Fruit fly (Drosophila melanogaster) whole organism, embryonic: ENCODE measurements around the gene CG17777.

Experiments
- ATbp ChIP-seq: fragments of 200-800 bp; sonication (Bioruptor generic); optimal IDR thresholded peaks from 2 replicates; lab custom pipeline; 2017; ENCODE audit warnings: missing biosample characterization, mild to moderate bottlenecking, missing genetic modification characterization, missing genetic modification reagents
- Aef1 ChIP-seq: fragments of 200-800 bp; sonication (Bioruptor generic); IDR thresholded peaks from 3 replicates; pipeline ENCODE4 v1.3.6; 2022; ENCODE audit warnings: missing biosample characterization, missing genetic modification characterization
- Atf3 ChIP-seq: fragments of 200-800 bp; sonication (Bioruptor generic); optimal IDR thresholded peaks from 3 replicates; lab custom pipeline; 2016; ENCODE audit warnings: missing biosample characterization, missing genetic modification characterization
- CG10543 ChIP-seq: fragments of 200-800 bp; sonication (Bioruptor generic); optimal IDR thresholded peaks from 3 replicates; lab custom pipeline; 2017; ENCODE audit warnings: missing biosample characterization, mild to moderate bottlenecking, missing genetic modification characterization, moderate library complexity
- CG11504 ChIP-seq: fragments of 200-800 bp; sonication (Bioruptor generic); optimal IDR thresholded peaks from 3 replicates; lab custom pipeline; 2019; ENCODE audit warnings: missing biosample characterization, mild to moderate bottlenecking, missing genetic modification characterization, moderate library complexity
- CG12155 ChIP-seq: fragments of 200-800 bp; sonication (Bioruptor generic); optimal IDR thresholded peaks from 3 replicates; lab custom pipeline; 2016; ENCODE audit warnings: missing biosample characterization, missing genetic modification characterization
- CG12659 ChIP-seq: fragments of 200-800 bp; sonication (Bioruptor generic); optimal IDR thresholded peaks from 3 replicates; lab custom pipeline; 2017; ENCODE audit warnings: mild to moderate bottlenecking, missing biosample characterization, missing genetic modification reagents, missing genetic modification characterization
- CG12769 ChIP-seq: fragments of 200-800 bp; sonication (Bioruptor generic); optimal IDR thresholded peaks from 2 replicates; lab custom pipeline; 2019; ENCODE audit warnings: missing biosample characterization, mild to moderate bottlenecking, missing genetic modification characterization, moderate library complexity
- CG12942 ChIP-seq: fragments of 200-800 bp; sonication (Bioruptor generic); optimal IDR thresholded peaks from 3 replicates; lab custom pipeline; 2016; ENCODE audit warnings: missing biosample characterization, missing genetic modification characterization
- CG13624 ChIP-seq: fragments of 200-800 bp; sonication (Bioruptor generic); optimal IDR thresholded peaks from 2 replicates; lab custom pipeline; 2016; ENCODE audit warnings: missing biosample characterization, missing genetic modification characterization
- CG1603 ChIP-seq: fragments of 200-800 bp; sonication (Bioruptor generic); optimal IDR thresholded peaks from 2 replicates; lab custom pipeline; 2019; ENCODE audit warnings: missing biosample characterization, mild to moderate bottlenecking, missing genetic modification characterization, moderate library complexity
- CG16813 ChIP-seq: fragments of 200-800 bp; sonication (Bioruptor generic); IDR thresholded peaks from 3 replicates; pipeline ENCODE4 v1.3.6; 2022; ENCODE audit warnings: missing biosample characterization, missing genetic modification characterization; ENCODE audit not compliant: partially characterized antibody
- CG17612 ChIP-seq: fragments of 200-800 bp; sonication (Bioruptor generic); IDR thresholded peaks from 2 replicates; pipeline ENCODE4 v1.3.6; 2022; ENCODE audit warnings: missing biosample characterization, missing genetic modification characterization
- CG2199 ChIP-seq: fragments of 200-800 bp; sonication (Bioruptor generic); IDR thresholded peaks from 3 replicates; pipeline ENCODE4 v1.3.6; 2022; ENCODE audit warnings: missing biosample characterization, missing genetic modification characterization
- CG2712 ChIP-seq: fragments of 200-800 bp; optimal IDR thresholded peaks from 3 replicates; lab custom pipeline; 2019; ENCODE audit warnings: missing biosample characterization, mild to moderate bottlenecking, missing genetic modification characterization, moderate library complexity
- CG3065 ChIP-seq: fragments of 200-800 bp; sonication (Bioruptor generic); optimal IDR thresholded peaks from 2 replicates; lab custom pipeline; 2016; ENCODE audit warnings: missing biosample characterization, missing genetic modification characterization
- CG31365 ChIP-seq: fragments of 200-800 bp; sonication (Bioruptor generic); optimal IDR thresholded peaks from 2 replicates; lab custom pipeline; 2018; ENCODE audit warnings: missing biosample characterization, mild to moderate bottlenecking, missing genetic modification characterization
- CG32532 ChIP-seq: fragments of 200-800 bp; sonication (Bioruptor generic); IDR thresholded peaks from 2 replicates; pipeline ENCODE4 v1.3.6; 2022; ENCODE audit warnings: missing biosample characterization, missing genetic modification characterization
- CG34376 ChIP-seq: fragments of 200-800 bp; sonication (Bioruptor generic); optimal IDR thresholded peaks from 2 replicates; lab custom pipeline; 2018; ENCODE audit warnings: missing biosample characterization, mild to moderate bottlenecking, missing genetic modification characterization
- CG3726 ChIP-seq: fragments of 200-800 bp; sonication (Bioruptor generic); IDR thresholded peaks from 3 replicates; pipeline ENCODE4, ENCODE4 v1.3.6; 2022; ENCODE audit warnings: missing biosample characterization, missing genetic modification characterization
- CG6654 ChIP-seq: fragments of 200-800 bp; sonication (Bioruptor generic); optimal IDR thresholded peaks from 2 replicates; lab custom pipeline; 2017; ENCODE audit warnings: missing biosample characterization, mild to moderate bottlenecking, missing genetic modification characterization
- CG6854 ChIP-seq: fragments of 200-800 bp; sonication (Bioruptor generic); optimal IDR thresholded peaks from 3 replicates; lab custom pipeline; 2017; ENCODE audit warnings: missing biosample characterization, mild to moderate bottlenecking, missing genetic modification characterization
- Drgx ChIP-seq: fragments of 200-800 bp; sonication (Bioruptor generic); IDR thresholded peaks from 2 replicates; pipeline ENCODE4 v1.3.6; 2022; ENCODE audit warnings: missing biosample characterization, missing genetic modification characterization
- Elba2 ChIP-seq: fragments of 200-800 bp; sonication (Bioruptor generic); optimal IDR thresholded peaks from 3 replicates; lab custom pipeline; 2016; ENCODE audit warnings: missing biosample characterization, missing genetic modification characterization
- Ets65A ChIP-seq: fragments of 200-800 bp; sonication (Bioruptor generic); peaks from one replicate; lab custom pipeline; 2016; ENCODE audit warnings: missing biosample characterization, missing genetic modification characterization
- Fer3 ChIP-seq: fragments of 200-800 bp; sonication (Bioruptor generic); optimal IDR thresholded peaks from 2 replicates; lab custom pipeline; 2018; ENCODE audit warnings: missing biosample characterization, mild to moderate bottlenecking, missing genetic modification characterization, moderate library complexity
- HLH3B ChIP-seq: fragments of 200-800 bp; sonication (Bioruptor generic); IDR thresholded peaks from 2 replicates; pipeline ENCODE4 v1.3.6; 2022; ENCODE audit warnings: missing biosample characterization, missing genetic modification characterization
- Hr51 ChIP-seq, 2 experiments: fragments of 200-800 bp; sonication (Bioruptor generic); optimal IDR thresholded peaks; 2 replicates in 1 of 2; 3 replicates in 1 of 2; lab custom pipeline; 2016 to 2018; ENCODE audit warnings: missing biosample characterization in 2 of 2, missing genetic modification characterization in 2 of 2, mild to moderate bottlenecking in 1 of 2, moderate library complexity in 1 of 2
- Lhr ChIP-seq: fragments of 200-800 bp; sonication (Bioruptor generic); optimal IDR thresholded peaks from 3 replicates; lab custom pipeline; 2017; ENCODE audit warnings: mild to moderate bottlenecking, missing biosample characterization, missing genetic modification reagents, missing genetic modification characterization
- Mad ChIP-seq: fragments of 200-800 bp; sonication (Bioruptor generic); optimal IDR thresholded peaks from 2 replicates; lab custom pipeline; 2016; ENCODE audit warnings: missing biosample characterization, missing genetic modification characterization
- Med ChIP-seq: fragments of 200-800 bp; sonication (Bioruptor generic); peaks from one replicate; lab custom pipeline; 2016; ENCODE audit warnings: missing biosample characterization, missing genetic modification characterization, mild to moderate bottlenecking, inconsistent platforms, moderate library complexity
- Rfx ChIP-seq: fragments of 200-800 bp; sonication (Bioruptor generic); IDR thresholded peaks from 2 replicates; pipeline ENCODE4 v1.3.6; 2022; ENCODE audit warnings: missing biosample characterization, missing genetic modification characterization
- Xrp1 ChIP-seq: fragments of 200-800 bp; sonication (Bioruptor generic); IDR thresholded peaks from 2 replicates; pipeline ENCODE4 v1.3.6; 2022; ENCODE audit warnings: missing biosample characterization, missing genetic modification characterization
- caup ChIP-seq: fragments of 200-800 bp; sonication (Bioruptor generic); optimal IDR thresholded peaks from 3 replicates; lab custom pipeline; 2017; ENCODE audit warnings: missing biosample characterization, mild to moderate bottlenecking, missing genetic modification characterization, moderate library complexity; ENCODE audit not compliant: severe bottlenecking
- crol ChIP-seq: fragments of 200-800 bp; sonication (Bioruptor generic); IDR thresholded peaks from 2 replicates; pipeline ENCODE4 v1.3.6; 2022; ENCODE audit warnings: missing biosample characterization, missing genetic modification characterization
- ftz-f1 ChIP-seq: fragments of 200-800 bp; sonication (Bioruptor generic); optimal IDR thresholded peaks from 2 replicates; lab custom pipeline; 2016; ENCODE audit warnings: missing biosample characterization, missing genetic modification characterization
- grau ChIP-seq: fragments of 200-800 bp; optimal IDR thresholded peaks from 3 replicates; lab custom pipeline; 2019; ENCODE audit warnings: missing biosample characterization, mild to moderate bottlenecking, missing genetic modification characterization, moderate library complexity
- ind ChIP-seq: fragments of 200-800 bp; sonication (Bioruptor generic); optimal IDR thresholded peaks from 3 replicates; lab custom pipeline; 2016; ENCODE audit warnings: missing biosample characterization, missing genetic modification characterization
- ranshi ChIP-seq: fragments of 200-800 bp; sonication (Bioruptor generic); IDR thresholded peaks from 2 replicates; pipeline ENCODE4 v1.3.6; 2022; ENCODE audit warnings: missing biosample characterization, missing genetic modification characterization
- sc ChIP-seq, 3 experiments: fragments of >200 bp in 2 of 3; fragments of 200-800 bp in 1 of 3; sonication (Bioruptor generic) in 1 of 3; optimal IDR thresholded peaks; 2 replicates in 2 of 3; 3 replicates in 1 of 3; lab custom pipeline; 2017; ENCODE audit warnings: mild to moderate bottlenecking in 1 of 3, missing biosample characterization in 1 of 3, missing genetic modification characterization in 1 of 3, missing genetic modification reagents in 1 of 3
- sd ChIP-seq: fragments of 200-800 bp; sonication (Bioruptor generic); optimal IDR thresholded peaks from 3 replicates; lab custom pipeline; 2018; ENCODE audit warnings: missing biosample characterization, mild to moderate bottlenecking, missing genetic modification characterization, moderate library complexity
- slou ChIP-seq: fragments of 200-800 bp; sonication (Bioruptor generic); optimal IDR thresholded peaks from 3 replicates; lab custom pipeline; 2016; ENCODE audit warnings: missing biosample characterization, missing genetic modification characterization
- sr ChIP-seq: fragments of 200-800 bp; sonication (Bioruptor generic); IDR thresholded peaks from 3 replicates; pipeline ENCODE4 v1.3.6; 2022; ENCODE audit warnings: missing biosample characterization, missing genetic modification characterization
- tin ChIP-seq: fragments of 200-800 bp; sonication (Bioruptor generic); optimal IDR thresholded peaks from 3 replicates; lab custom pipeline; 2016; ENCODE audit warnings: missing biosample characterization, missing genetic modification characterization
- ttk ChIP-seq: fragments of 200-800 bp; sonication (Bioruptor generic); IDR thresholded peaks from 2 replicates; pipeline ENCODE4 v2.1.2; 2022; ENCODE audit warnings: missing biosample characterization, missing genetic modification characterization
- tx ChIP-seq: fragments of 200-800 bp; sonication (Bioruptor generic); optimal IDR thresholded peaks from 2 replicates; lab custom pipeline; 2016; ENCODE audit warnings: missing biosample characterization, missing genetic modification characterization
- yki ChIP-seq: fragments of >200 bp; optimal IDR thresholded peaks from 3 replicates; lab custom pipeline; 2018

Gene CG17777

dm6 chrX:2162130-2162907 is 24.3 kb upstream of the CG17777 start, which contains the start of the genes Cyp4d1 and CG3630 (continued):
- TF ChIP-seq grau (tag; lab: Kevin White, UChicago) (no peak), CG34376 (GFP tag; lab: Kevin White, UChicago) (peak; percentile 12), sd (tag; lab: Kevin White, UChicago) (peak; percentile 77), tx (GFP tag; lab: Kevin White, UChicago) (no peak), Aef1 (no peak), Atf3 (GFP tag; lab: Kevin White, UChicago) (no peak), Mad (GFP tag; lab: Kevin White, UChicago) (no peak), CG17612 (GFP tag; lab: Robert Waterston, UW) (no peak), CG12659 (GFP tag; lab: Kevin White, UChicago) (no peak), CG12155 (no peak), CG31365 (no peak), Rfx (GFP tag; lab: Robert Waterston, UW) (no peak), ttk (GFP tag; lab: Robert Waterston, UW) (no peak), sr (GFP tag; lab: Robert Waterston, UW) (0 out of 3 replicates have a peak, but pooled peaks have one; percentile 11), caup (no peak), yki (lab: Kevin White, UChicago) (no peak), CG13624 (GFP tag; lab: Kevin White, UChicago) (no peak), CG11504 (tag; lab: Kevin White, UChicago) (no peak), CG6854 (GFP tag; lab: Kevin White, UChicago) (no peak), ind (GFP tag; lab: Kevin White, UChicago) (no peak), slou (GFP tag; lab: Kevin White, UChicago) (no peak), CG2199 (no peak), Hr51 (GFP tag; optimal IDR thresholded peaks at IDR 0.05; lab: Kevin White, UChicago) (no peak)

DNA sequence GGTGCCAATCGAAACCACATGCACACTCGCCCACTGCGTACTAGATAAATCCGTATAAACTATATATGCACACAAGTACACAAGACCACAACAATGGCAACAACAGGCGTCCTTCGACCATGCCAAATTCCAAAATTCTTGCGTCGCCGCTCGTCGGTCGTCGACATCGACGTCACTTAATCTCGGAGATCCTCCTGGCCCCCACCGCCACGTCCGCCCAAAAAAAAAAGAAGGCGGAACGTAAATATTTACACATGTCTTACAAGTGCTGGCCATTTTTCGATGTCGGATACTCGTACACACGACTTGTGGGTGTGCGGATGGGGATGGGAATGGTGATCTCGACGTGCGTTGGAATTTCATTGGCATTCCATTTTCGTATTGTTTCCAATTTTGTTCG is 23.3 kb upstream of the CG17777 start:
- peak; percentile 22 for TF ChIP-seq ftz-f1
- peak; percentile 45 for TF ChIP-seq CG12769
- TF ChIP-seq sd (tag; lab: Kevin White, UChicago), result peak; percentile 98
- TF ChIP-seq Fer3, result no peak
- peak; percentile 41 for TF ChIP-seq CG10543 (GFP tag; lab: Kevin White, UChicago)

DNA sequence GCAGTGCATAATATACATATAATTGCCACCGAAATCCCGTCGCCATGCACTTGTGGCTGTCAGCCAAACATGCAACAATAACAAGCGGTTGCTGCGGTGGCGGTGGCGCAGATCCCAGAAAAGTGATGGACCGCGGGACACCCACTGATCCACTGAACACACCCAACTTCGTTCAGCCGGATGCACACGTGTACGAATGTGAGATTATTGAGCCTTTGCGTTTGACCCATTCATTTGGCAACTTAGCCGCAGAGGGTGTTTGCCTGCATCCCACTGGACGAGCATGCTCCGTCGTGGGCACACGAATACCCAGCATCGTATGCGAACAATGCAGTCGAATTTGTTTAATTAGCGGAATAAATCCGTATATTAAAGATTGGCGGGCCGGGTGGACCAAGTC is 21.3 kb upstream of the CG17777 start:
- TF ChIP-seq Med (GFP tag; lab: Kevin White, UChicago) (no peak), CG12942 (GFP tag; lab: Kevin White, UChicago) (no peak), HLH3B (GFP tag; lab: Robert Waterston, UW) (no peak), CG32532 (GFP tag; lab: Robert Waterston, UW) (no peak), Elba2 (GFP tag; lab: Kevin White, UChicago) (no peak), CG3065 (no peak), tin (GFP tag; lab: Kevin White, UChicago) (no peak), ranshi (GFP tag; lab: Robert Waterston, UW) (no peak), Ets65A (GFP tag; lab: Kevin White, UChicago) (peak; percentile 46), ATbp (GFP tag; lab: Kevin White, UChicago) (no peak), crol (GFP tag; lab: Robert Waterston, UW) (no peak), CG2712 (tag; lab: Kevin White, UChicago) (no peak), sd (tag; lab: Kevin White, UChicago) (no peak), CG3726 (GFP tag; lab: Robert Waterston, UW) (0 out of 3 replicates have a peak, but pooled peaks have one; percentile 41), CG6654 (GFP tag; lab: Kevin White, UChicago) (no peak), CG1603 (peak; percentile 9), Xrp1 (GFP tag; lab: Robert Waterston, UW) (no peak), Drgx (GFP tag; lab: Robert Waterston, UW) (peak; percentile 81), sc (optimal IDR thresholded peaks at IDR 0.05; lab: Kevin White, UChicago) (no peak), sc (GFP tag; optimal IDR thresholded peaks at IDR 0.05; lab: Kevin White, UChicago) (no peak), CG16813 (GFP tag; lab: Robert Waterston, UW) (no peak), Lhr (GFP tag; lab: Kevin White, UChicago) (no peak)
